Worm (Caenorhabditis elegans): ENCODE measurements around the gene T10G3.8.

T10G3.8 gene

DNA sequence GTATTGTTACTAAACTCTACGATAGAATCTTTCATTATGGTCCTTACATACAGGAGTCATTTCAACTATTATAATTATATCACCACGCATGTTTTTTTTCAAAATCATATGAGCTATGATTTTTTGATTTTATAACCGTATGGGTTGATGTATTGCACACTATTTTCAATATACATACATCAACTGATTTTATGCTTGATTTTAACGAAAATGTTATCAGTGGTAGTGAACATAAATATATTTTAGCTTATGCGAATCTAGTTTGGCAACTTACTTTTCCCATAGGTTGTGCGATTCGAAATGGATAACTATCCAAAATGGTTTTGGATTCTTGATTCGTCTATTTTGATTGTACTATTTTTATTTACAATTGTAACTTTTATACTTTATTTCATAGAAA is 52.6 kb downstream of the T10G3.8 start, which contains the start of gene srv-10:
Gene srv-10 (plus strand): TSS at position 301 of the 400 bp plus-strand sequence.
- TF ChIP-seq npax-4 (tag; optimal IDR thresholded peaks at IDR 0.05) = no peak
- TF ChIP-seq ceh-31 (tag; optimal IDR thresholded peaks at IDR 0.05) = no peak
- TF ChIP-seq sox-4 (tag; optimal IDR thresholded peaks at IDR 0.05) = no peak
- TF ChIP-seq ceh-30 (tag; optimal IDR thresholded peaks at IDR 0.05) = no peak
- TF ChIP-seq hlh-6 (tag; optimal IDR thresholded peaks at IDR 0.05) = no peak
- TF ChIP-seq pha-2 (tag; optimal IDR thresholded peaks at IDR 0.05) = no peak
- no peak for TF ChIP-seq gmeb-2 (tag; optimal IDR thresholded peaks at IDR 0.05)
- no peak for TF ChIP-seq ttx-3 (tag; optimal IDR thresholded peaks at IDR 0.05)
- TF ChIP-seq hlh-8 (tag; optimal IDR thresholded peaks at IDR 0.05) = no peak
